Fruit fly (Drosophila melanogaster) whole organism, wandering third instar larva: ENCODE results near the gene Gclc.
A peak's percentile ranks its signal among the peaks of the same experiment; 100 is the strongest.

ENCODE experiments used
- Abd-B ChIP-seq: fragments of >200 bp; optimal IDR thresholded peaks from 2 replicates; lab custom pipeline; 2017; ENCODE audit warnings: missing biosample characterization, missing genetic modification characterization
- CG9705 ChIP-seq: fragments of 200-800 bp; sonication (Bioruptor generic); optimal IDR thresholded peaks from 2 replicates; lab custom pipeline; 2018; ENCODE audit warnings: missing biosample characterization, mild to moderate bottlenecking, missing genetic modification characterization
- CrebA ChIP-seq: fragments of 200-800 bp; sonication (Bioruptor generic); optimal IDR thresholded peaks from 2 replicates; lab custom pipeline; 2016; ENCODE audit warnings: missing biosample characterization, mild to moderate bottlenecking, missing genetic modification characterization, borderline replicate concordance
- Dfd ChIP-seq: fragments of >200 bp; optimal IDR thresholded peaks from 2 replicates; lab custom pipeline; 2017; ENCODE audit warnings: missing biosample characterization, missing genetic modification characterization
- Dif ChIP-seq: fragments of 200-275, 200-300 bp; sonication (Bioruptor generic); optimal IDR thresholded peaks from 2 replicates; lab custom pipeline; 2018; ENCODE audit warnings: missing biosample characterization, missing genetic modification characterization; ENCODE audit not compliant: partially characterized antibody
- GATAd ChIP-seq: sonication (Bioruptor generic); optimal IDR thresholded peaks from 2 replicates; lab custom pipeline; 2016; ENCODE audit warnings: missing biosample characterization, missing genetic modification characterization
- HLH106 ChIP-seq: fragments of 200-800 bp; optimal IDR thresholded peaks from 3 replicates; lab custom pipeline; 2019; ENCODE audit warnings: missing biosample characterization, mild to moderate bottlenecking, missing genetic modification characterization, moderate library complexity
- Hnf4 ChIP-seq: fragments of 200-800 bp; sonication (Bioruptor generic); optimal IDR thresholded peaks from 2 replicates; lab custom pipeline; 2016; ENCODE audit warnings: missing biosample characterization, mild to moderate bottlenecking, missing genetic modification characterization
- Hr78 ChIP-seq: fragments of >200 bp; optimal IDR thresholded peaks from 2 replicates; lab custom pipeline; 2017; ENCODE audit warnings: missing biosample characterization, missing genetic modification characterization
- Hr83 ChIP-seq: fragments of 200-300 bp; sonication (Bioruptor generic); optimal IDR thresholded peaks from 2 replicates; lab custom pipeline; 2016; ENCODE audit warnings: missing biosample characterization, mild to moderate bottlenecking, missing genetic modification characterization, moderate library complexity; ENCODE audit not compliant: poor library complexity, severe bottlenecking
- Jra ChIP-seq: sonication (Bioruptor generic); optimal IDR thresholded peaks from 2 replicates; lab custom pipeline; 2016; ENCODE audit warnings: missing biosample characterization, missing genetic modification characterization
- Mio ChIP-seq: sonication (Bioruptor generic); optimal IDR thresholded peaks from 2 replicates; lab custom pipeline; 2016; ENCODE audit warnings: missing biosample characterization, missing genetic modification characterization
- Myc ChIP-seq: fragments of >200 bp; optimal IDR thresholded peaks from 2 replicates; lab custom pipeline; 2017
- N ChIP-seq: fragments of >200 bp; optimal IDR thresholded peaks from 2 replicates; lab custom pipeline; 2018; ENCODE audit warnings: missing biosample characterization, missing external identifiers, missing genetic modification characterization
- OdsH ChIP-seq: fragments of 200-800 bp; sonication (Bioruptor generic); optimal IDR thresholded peaks from 2 replicates; lab custom pipeline; 2016; ENCODE audit warnings: missing biosample characterization, mild to moderate bottlenecking, missing genetic modification characterization
- Rel ChIP-seq, 2 experiments: fragments of 200-800 bp; sonication (Bioruptor generic) in 1 of 2; optimal IDR thresholded peaks; 2 replicates in 1 of 2; 3 replicates in 1 of 2; lab custom pipeline; 2016 to 2019; ENCODE audit warnings: mild to moderate bottlenecking in 2 of 2, missing biosample characterization in 2 of 2, missing genetic modification characterization in 2 of 2, moderate library complexity in 1 of 2
- Sp1 ChIP-seq: fragments of 200-800 bp; sonication (Bioruptor generic); optimal IDR thresholded peaks from 3 replicates; lab custom pipeline; 2019; ENCODE audit warnings: missing biosample characterization, mild to moderate bottlenecking, missing genetic modification characterization, moderate library complexity
- Vsx2 ChIP-seq: fragments of 200-300, 225-300 bp; sonication (Bioruptor generic); optimal IDR thresholded peaks from 2 replicates; lab custom pipeline; 2018; ENCODE audit warnings: missing biosample characterization, missing genetic modification characterization; ENCODE audit not compliant: partially characterized antibody
- br ChIP-seq: fragments of 200-800 bp; sonication (Bioruptor generic); optimal IDR thresholded peaks from 2 replicates; lab custom pipeline; 2016; ENCODE audit warnings: missing biosample characterization, missing genetic modification characterization
- brk ChIP-seq: fragments of 200-800 bp; sonication (Bioruptor generic); optimal IDR thresholded peaks from 2 replicates; lab custom pipeline; 2016; ENCODE audit warnings: missing biosample characterization, mild to moderate bottlenecking, missing genetic modification characterization
- dl ChIP-seq, 2 experiments: fragments of 175-275, 200-275 bp in 1 of 2; fragments of 200-275 bp in 1 of 2; sonication (Bioruptor generic); optimal IDR thresholded peaks; lab custom pipeline; 2018; ENCODE audit warnings: mild to moderate bottlenecking in 2 of 2, missing biosample characterization in 2 of 2, missing genetic modification characterization in 2 of 2, moderate library complexity in 2 of 2; ENCODE audit not compliant: partially characterized antibody in 2 of 2, insufficient read depth in 1 of 2
- dmrt93B ChIP-seq: fragments of 200-800 bp; sonication (Bioruptor generic); optimal IDR thresholded peaks from 2 replicates; lab custom pipeline; 2018; ENCODE audit warnings: missing biosample characterization, mild to moderate bottlenecking, missing genetic modification characterization
- dsf ChIP-seq: sonication (Bioruptor generic); optimal IDR thresholded peaks from 2 replicates; lab custom pipeline; 2016; ENCODE audit warnings: missing biosample characterization, missing genetic modification characterization, borderline replicate concordance
- ey ChIP-seq: fragments of 200-800 bp; sonication (Bioruptor generic); optimal IDR thresholded peaks from 2 replicates; lab custom pipeline; 2016; ENCODE audit warnings: missing biosample characterization, missing genetic modification characterization
- foxo ChIP-seq, 2 experiments: fragments of 200-800 bp; sonication (Bioruptor generic); optimal IDR thresholded peaks; 2 replicates in 1 of 2; 3 replicates in 1 of 2; lab custom pipeline; 2016 to 2017; ENCODE audit warnings: missing biosample characterization in 2 of 2, missing genetic modification characterization in 2 of 2
- fru ChIP-seq: fragments of 200-800 bp; sonication (Bioruptor generic); optimal IDR thresholded peaks from 3 replicates; lab custom pipeline; 2016; ENCODE audit warnings: missing biosample characterization, mild to moderate bottlenecking, missing genetic modification characterization
- h ChIP-seq: fragments of 200-800 bp; sonication (Bioruptor generic); optimal IDR thresholded peaks from 3 replicates; lab custom pipeline; 2016; ENCODE audit warnings: missing biosample characterization, mild to moderate bottlenecking, missing genetic modification characterization
- lola ChIP-seq: fragments of >200 bp; optimal IDR thresholded peaks from 2 replicates; lab custom pipeline; 2017; ENCODE audit warnings: missing biosample characterization, missing genetic modification characterization
- psq ChIP-seq: fragments of 200-800 bp; sonication (Bioruptor generic); optimal IDR thresholded peaks from 3 replicates; lab custom pipeline; 2017; ENCODE audit warnings: missing biosample characterization, mild to moderate bottlenecking, missing genetic modification characterization, moderate library complexity
- rgr ChIP-seq: fragments of 200-800 bp; sonication (Bioruptor generic); optimal IDR thresholded peaks from 3 replicates; lab custom pipeline; 2016; ENCODE audit warnings: missing biosample characterization, mild to moderate bottlenecking, missing genetic modification characterization
- sage ChIP-seq: fragments of 200-800 bp; sonication (Bioruptor generic); optimal IDR thresholded peaks from 2 replicates; lab custom pipeline; 2016; ENCODE audit warnings: missing biosample characterization, mild to moderate bottlenecking, missing genetic modification characterization
- sv ChIP-seq: fragments of 200-800 bp; sonication (Bioruptor generic); optimal IDR thresholded peaks from 3 replicates; lab custom pipeline; 2016; ENCODE audit warnings: missing biosample characterization, missing genetic modification characterization
- tai ChIP-seq: sonication (Bioruptor generic); optimal IDR thresholded peaks from 2 replicates; lab custom pipeline; 2016; ENCODE audit warnings: missing biosample characterization, missing genetic modification characterization
- usp ChIP-seq: fragments of >200 bp; optimal IDR thresholded peaks from 2 replicates; lab custom pipeline; 2017; ENCODE audit warnings: missing biosample characterization, missing genetic modification characterization

Gclc gene

dm6 chrX:8061392-8062179 lies 54.4 kb downstream of the Gclc start, which contains the start of gene mys:
Gene mys (plus strand): TSS chrX:8061645.
- TF ChIP-seq brk (GFP tag; lab: Kevin White, UChicago): peak; percentile 38
- peak; percentile 66 for TF ChIP-seq Jra
- peak; percentile 39 for TF ChIP-seq CG9705 (GFP tag; lab: Kevin White, UChicago)
- TF ChIP-seq Sp1 (GFP tag; lab: Kevin White, UChicago): peak; percentile 50
- TF ChIP-seq CrebA: no peak
- TF ChIP-seq fru: peak; percentile 55
- TF ChIP-seq lola: no peak
- TF ChIP-seq tai (GFP tag; lab: Kevin White, UChicago): peak; percentile 91
- TF ChIP-seq br (GFP tag; lab: Kevin White, UChicago): peak; percentile 60
- peak; percentile 26 for TF ChIP-seq HLH106 (tag; lab: Kevin White, UChicago)
- TF ChIP-seq Myc (lab: Kevin White, UChicago): peak; percentile 11
- no peak for TF ChIP-seq N (GFP tag; lab: Kevin White, UChicago)
- TF ChIP-seq sv (GFP tag; lab: Kevin White, UChicago): peak; percentile 16
- no peak for TF ChIP-seq OdsH
- peak; percentile 39 for TF ChIP-seq h (GFP tag; lab: Kevin White, UChicago)
- TF ChIP-seq dmrt93B: peak; percentile 34
- TF ChIP-seq Dif (GFP tag; lab: Kevin White, UChicago): peak; percentile 4
- peak in 1 of 2 experiments; percentile 67 for TF ChIP-seq foxo (GFP tag; optimal IDR thresholded peaks at IDR 0.05; lab: Kevin White, UChicago)
- TF ChIP-seq Hnf4 (GFP tag; lab: Kevin White, UChicago): peak; percentile 85
- peak; percentile 90 for TF ChIP-seq Hr83 (GFP tag; lab: Kevin White, UChicago)
- no peak for TF ChIP-seq usp (GFP tag; lab: Kevin White, UChicago)
- peak; percentile 18 for TF ChIP-seq dsf (GFP tag; lab: Kevin White, UChicago)
- TF ChIP-seq Vsx2: no peak
- TF ChIP-seq rgr (GFP tag; lab: Kevin White, UChicago): peak; percentile 67
- no peak for TF ChIP-seq Rel (GFP tag; optimal IDR thresholded peaks at IDR 0.05; lab: Kevin White, UChicago)
- TF ChIP-seq Rel (tag; optimal IDR thresholded peaks at IDR 0.05; lab: Kevin White, UChicago): peak; percentile 70
- TF ChIP-seq, all 38 proteins: peak for 19

- TF ChIP-seq N (GFP tag; lab: Kevin White, UChicago): peak; percentile 99
- TF ChIP-seq br (GFP tag; lab: Kevin White, UChicago): no peak
- peak; percentile 84 for TF ChIP-seq Vsx2
- no peak for TF ChIP-seq GATAd (GFP tag; lab: Kevin White, UChicago)
- TF ChIP-seq psq: no peak
- no peak for TF ChIP-seq rgr (GFP tag; lab: Kevin White, UChicago)
- peak; percentile 34 for TF ChIP-seq Sp1 (GFP tag; lab: Kevin White, UChicago)
- TF ChIP-seq CG9705 (GFP tag; lab: Kevin White, UChicago): no peak
- peak; percentile 29 for TF ChIP-seq Hr83 (GFP tag; lab: Kevin White, UChicago)
- peak; percentile 91 for TF ChIP-seq h (GFP tag; lab: Kevin White, UChicago)
- no peak for TF ChIP-seq Dfd (GFP tag; lab: Kevin White, UChicago)
- TF ChIP-seq Abd-B: peak; percentile 50
- no peak for TF ChIP-seq tai (GFP tag; lab: Kevin White, UChicago)
- TF ChIP-seq Dif (GFP tag; lab: Kevin White, UChicago): peak; percentile 93
- TF ChIP-seq fru: peak; percentile 33
- TF ChIP-seq usp (GFP tag; lab: Kevin White, UChicago): no peak
- peak; percentile 91 to 92 for TF ChIP-seq dl (GFP tag; optimal IDR thresholded peaks at IDR 0.05; lab: Kevin White, UChicago; ENCODE audit: insufficient read depth in 1 of 2, partially characterized antibody in 2 of 2)
- peak; percentile 23 for TF ChIP-seq sage (GFP tag; lab: Kevin White, UChicago)
- peak; percentile 65 for TF ChIP-seq Hr78 (GFP tag; lab: Kevin White, UChicago)
- no peak for TF ChIP-seq Myc (lab: Kevin White, UChicago)
- TF ChIP-seq ey (GFP tag; lab: Kevin White, UChicago): no peak
- no peak for TF ChIP-seq Mio (GFP tag; lab: Kevin White, UChicago)
- TF ChIP-seq CrebA: peak; percentile 50
These were observed 55.1 kb downstream of the Gclc start for dm6 chrX:8060921-8061270.
